Worm (Caenorhabditis elegans) whole organism, L4/young adult: Measurements from ENCODE around the gene wrt-8.

Source experiments
- W03F9.2 ChIP-seq: fragments of 150-350 bp; optimal IDR thresholded peaks from 2 replicates; lab custom pipeline; 2014; ENCODE audit warnings: missing biosample characterization, missing genetic modification characterization
- him-1 ChIP-seq: sonication (generic microtip); optimal IDR thresholded peaks from 2 replicates; lab custom pipeline; 2016; ENCODE audit warnings: missing genotype, missing genetic modification reagents, missing genetic modification characterization, missing compliant biosample characterization

- TF ChIP-seq him-1 (tag; lab: Kevin White, UChicago) (no peak), W03F9.2 (tag; lab: Kevin White, UChicago) (no peak)
These were observed 25.3 kb upstream of the wrt-8 start, which contains the start of gene nhr-269 for ce11 chrV:15369707-15370106.
